Fruit fly (Drosophila melanogaster): ENCODE data around the gene Mtp.

dm6 chr2L:20925975-20926374, 3.3 kb upstream of the Mtp start, which contains the start of gene RPA2:
- TF ChIP-seq spab (GFP tag; optimal IDR thresholded peaks at IDR 0.05) (no peak), fkh (GFP tag; optimal IDR thresholded peaks at IDR 0.05) (peak; percentile 48)

Data from whole organism, prepupa.